Worm (Caenorhabditis elegans): Measurements from ENCODE around the gene atz-1.
"Not testable (repeated sequence)": the region's sequence is repeated elsewhere in the genome, so short reads cannot be mapped to it uniquely, and the experiment has no call there.

The atz-1 gene

DNA sequence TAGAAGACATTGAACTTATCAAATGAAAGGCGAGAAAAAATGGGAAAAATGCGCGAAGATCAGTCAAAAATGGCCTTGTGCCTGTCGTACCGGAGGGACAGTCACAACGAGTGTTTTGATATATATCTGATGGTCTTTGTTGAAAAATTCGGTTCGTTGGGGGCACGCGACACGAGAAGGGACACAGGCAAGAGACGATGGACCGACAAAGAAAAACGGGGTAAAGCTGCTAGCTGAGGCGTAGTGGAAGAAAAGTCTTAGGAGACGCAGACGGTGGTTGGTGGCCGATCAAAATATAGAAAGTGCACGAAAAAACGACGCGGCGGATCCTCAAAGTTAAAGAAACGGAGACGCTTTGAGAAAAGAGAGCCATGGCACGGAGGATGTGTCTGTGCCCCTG is 40.7 kb downstream of the atz-1 start:
- no peak for TF ChIP-seq unc-62 (GFP tag; optimal IDR thresholded peaks at IDR 0.05)

DNA sequence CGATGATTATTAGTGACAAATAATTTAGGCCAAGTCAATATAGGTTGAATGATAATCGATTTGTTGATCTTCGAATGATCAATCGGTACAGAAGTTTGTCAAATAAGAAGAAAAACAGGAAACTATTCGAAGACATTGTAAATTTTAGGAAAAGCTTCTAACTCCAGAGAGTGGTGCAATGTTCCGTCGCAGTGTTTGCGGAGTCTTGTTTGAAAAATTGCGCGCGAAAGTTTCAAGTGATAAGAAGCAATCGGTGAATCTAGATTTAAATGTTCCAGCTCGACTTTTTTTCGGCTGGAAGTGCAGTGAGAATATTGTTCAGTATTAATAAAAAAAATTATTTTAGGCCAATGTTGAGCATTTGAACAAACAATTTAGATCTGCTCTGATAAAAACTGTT is 41.2 kb downstream of the atz-1 start:
- no peak for TF ChIP-seq unc-62 (GFP tag; optimal IDR thresholded peaks at IDR 0.05)

DNA sequence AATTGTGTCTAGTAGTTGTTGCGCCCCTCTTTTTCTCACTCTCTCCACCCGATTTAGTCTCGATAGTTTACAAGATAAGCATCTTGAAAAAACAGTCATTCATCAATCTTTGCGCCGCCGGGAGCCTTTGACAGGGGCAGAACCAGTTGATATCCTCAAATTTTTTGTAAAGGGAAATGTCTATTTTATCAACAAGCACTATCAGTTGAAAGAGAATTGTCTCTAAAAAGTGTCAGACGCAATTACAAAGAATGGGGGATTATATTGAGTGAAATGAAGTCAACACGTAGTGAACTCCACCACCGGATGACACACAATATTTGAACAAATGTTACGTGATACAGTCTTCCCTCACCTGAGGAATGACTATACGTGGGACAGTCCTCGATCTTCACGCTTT is 41.8 kb downstream of the atz-1 start:
- no peak for TF ChIP-seq unc-62 (GFP tag; optimal IDR thresholded peaks at IDR 0.05)

DNA sequence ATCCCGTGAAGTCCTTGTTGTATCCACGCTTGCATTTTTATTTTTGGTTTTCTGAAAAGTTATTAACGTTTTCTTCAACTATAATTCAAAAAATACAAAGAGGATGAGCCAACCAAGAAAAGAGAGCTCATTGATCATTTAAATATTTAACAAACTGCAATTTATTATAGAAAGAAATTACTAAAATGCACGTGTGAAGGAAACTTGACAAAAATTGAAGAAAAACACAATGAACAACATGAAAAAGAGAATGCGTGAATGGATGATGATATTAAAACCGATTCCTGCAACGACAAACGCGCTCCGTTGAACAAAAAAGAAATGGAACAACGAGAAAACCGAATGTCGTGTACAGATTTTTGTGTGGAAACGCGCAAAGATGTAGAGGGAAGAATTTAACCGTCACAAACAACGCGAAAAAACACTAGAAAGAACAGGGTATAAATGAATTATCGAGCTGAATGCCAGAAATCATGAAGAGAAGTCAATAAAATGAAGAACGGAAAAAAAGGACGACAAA is 45.0 kb downstream of the atz-1 start, which contains the start of gene ufd-1:
Gene ufd-1, minus strand, starts transcription at position 51 of the 520 bp plus-strand sequence.
- no peak for TF ChIP-seq unc-62 (GFP tag; optimal IDR thresholded peaks at IDR 0.05)

DNA sequence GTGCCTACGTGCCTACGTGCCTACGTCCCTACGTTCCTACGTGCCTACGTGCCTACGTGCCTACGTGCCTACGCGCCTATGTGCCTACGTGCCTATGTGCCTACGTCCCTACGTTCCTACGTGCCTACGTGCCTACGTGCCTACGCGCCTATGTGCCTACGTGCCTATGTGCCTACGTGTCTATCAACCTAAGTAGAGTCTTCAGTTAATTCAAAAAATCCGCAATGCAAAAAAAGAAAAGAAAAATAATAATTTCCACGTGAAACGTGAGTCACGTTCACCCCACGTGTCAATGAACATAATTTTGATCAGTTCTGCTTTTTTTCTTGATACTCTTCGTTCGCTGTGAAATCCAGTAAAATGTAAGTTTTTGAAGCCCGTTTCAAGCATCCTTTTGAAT is 49.0 kb downstream of the atz-1 start, which contains the start of gene F19B6.3:
Gene F19B6.3, plus strand, starts transcription at position 301 of the 400 bp plus-strand sequence.
- TF ChIP-seq unc-62 (GFP tag; optimal IDR thresholded peaks at IDR 0.05) = not testable (repeated sequence)

Data from whole organism, dauer.